Worm (Caenorhabditis elegans) whole organism, early embryonic: Measurements from ENCODE around the gene lem-2.

ENCODE experiments used
- aly-1 ChIP-seq: sonication (generic microtip); optimal IDR thresholded peaks from 2 replicates; lab custom pipeline; 2016; ENCODE audit warnings: missing genetic modification characterization, missing compliant biosample characterization
- ama-1 ChIP-seq: fragments of 150-350 bp; optimal IDR thresholded peaks from 2 replicates; lab custom pipeline; 2014
- hmbx-1 ChIP-seq: sonication (generic microtip); optimal IDR thresholded peaks from 2 replicates; lab custom pipeline; 2016; ENCODE audit warnings: mild to moderate bottlenecking, missing genetic modification characterization, missing compliant biosample characterization
- pes-1 ChIP-seq: fragments of 200-800 bp; sonication (Bioruptor generic); IDR thresholded peaks from 2 replicates; pipeline ENCODE4 v1.3.6; 2022; ENCODE audit warnings: missing genetic modification reagents, missing genetic modification characterization, missing compliant biosample characterization
- sea-1 ChIP-seq: fragments of 200-800 bp; sonication (Bioruptor generic); conservative IDR thresholded peaks from 2 replicates; pipeline ENCODE4 v1.3.6; 2022; ENCODE audit warnings: missing genetic modification characterization, missing compliant biosample characterization

DNA sequence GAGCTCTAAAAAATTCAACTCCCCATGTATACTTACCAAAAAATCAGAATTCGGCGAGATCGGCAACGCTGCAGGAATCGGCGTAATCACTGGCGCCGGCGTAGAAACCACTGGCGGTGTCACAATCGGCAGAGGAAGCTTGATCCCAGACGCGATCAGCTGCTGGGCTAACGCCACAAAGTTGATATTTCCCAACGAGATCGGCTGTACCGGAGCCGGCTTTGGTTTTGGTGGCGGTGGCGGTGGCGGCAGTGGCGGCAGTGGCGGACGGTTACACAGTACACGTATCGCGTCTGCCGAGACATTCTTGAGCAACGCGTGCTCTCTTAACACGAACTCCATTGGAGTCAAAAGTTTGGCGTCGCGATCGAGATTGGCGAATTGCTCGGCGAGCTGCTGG lies 28.7 kb upstream of the lem-2 start:
- TF ChIP-seq pes-1, result no peak
- TF ChIP-seq ama-1 (lab: Kevin White, UChicago), result no peak
- TF ChIP-seq sea-1 (GFP tag; lab: Robert Waterston, UW), result no peak
- no peak for TF ChIP-seq aly-1 (tag; lab: Kevin White, UChicago)
- no peak for TF ChIP-seq hmbx-1 (tag; lab: Kevin White, UChicago)
